Worm (Caenorhabditis elegans) whole organism, L2 larva: ENCODE results near the gene nhr-25.

ENCODE experiments used
- F13H6.1 ChIP-seq: sonication (generic microtip); optimal IDR thresholded peaks from 2 replicates; lab custom pipeline; 2016; ENCODE audit warnings: missing genetic modification characterization, missing compliant biosample characterization
- R02D3.7 ChIP-seq: fragments of 150-350 bp; optimal IDR thresholded peaks from 2 replicates; lab custom pipeline; 2014; ENCODE audit warnings: missing biosample characterization, missing genetic modification characterization
- ZK546.5 ChIP-seq: sonication (generic microtip); optimal IDR thresholded peaks from 2 replicates; lab custom pipeline; 2017; ENCODE audit warnings: missing biosample characterization, missing genetic modification characterization
- alr-1 ChIP-seq: fragments of 150-350 bp; optimal IDR thresholded peaks from 2 replicates; lab custom pipeline; 2014; ENCODE audit warnings: missing biosample characterization, missing genetic modification characterization
- aly-2 ChIP-seq: fragments of 150-350 bp; optimal IDR thresholded peaks from 2 replicates; lab custom pipeline; 2014; ENCODE audit warnings: missing biosample characterization, missing genetic modification characterization
- blmp-1 ChIP-seq: sonication (generic microtip); optimal IDR thresholded peaks from 2 replicates; lab custom pipeline; 2017; ENCODE audit warnings: missing genetic modification characterization, mild to moderate bottlenecking, missing compliant biosample characterization, antibody characterized with exemption, moderate library complexity; ENCODE audit not compliant: insufficient read depth
- ceh-82 ChIP-seq: fragments of 150-350 bp; optimal IDR thresholded peaks from 2 replicates; lab custom pipeline; 2014; ENCODE audit warnings: missing biosample characterization, missing genetic modification characterization
- crh-2 ChIP-seq: sonication (generic microtip); optimal IDR thresholded peaks from 2 replicates; lab custom pipeline; 2017; ENCODE audit warnings: missing biosample characterization, missing genetic modification characterization
- dmd-4 ChIP-seq: sonication (generic microtip); optimal IDR thresholded peaks from 2 replicates; lab custom pipeline; 2017; ENCODE audit warnings: missing biosample characterization, missing genetic modification characterization
- egl-27 ChIP-seq: sonication (generic microtip); optimal IDR thresholded peaks from 3 replicates; lab custom pipeline; 2017; ENCODE audit warnings: missing biosample characterization, missing genetic modification reagents, missing genetic modification characterization
- fos-1 ChIP-seq: fragments of 150-350 bp; optimal IDR thresholded peaks from 2 replicates; lab custom pipeline; 2014; ENCODE audit warnings: missing biosample characterization, missing genetic modification characterization
- lin-11 ChIP-seq: fragments of 150-350 bp; sonication (generic microtip); optimal IDR thresholded peaks from 2 replicates; lab custom pipeline; 2014; ENCODE audit warnings: missing biosample characterization, missing genetic modification characterization, inconsistent platforms, mixed read lengths
- mab-5 ChIP-seq: fragments of 150-350 bp; optimal IDR thresholded peaks from 2 replicates; lab custom pipeline; 2014; ENCODE audit warnings: missing biosample characterization, missing genetic modification characterization
- mbf-1 ChIP-seq: sonication (generic microtip); optimal IDR thresholded peaks from 2 replicates; lab custom pipeline; 2017; ENCODE audit warnings: missing biosample characterization, missing genetic modification characterization
- nhr-11 ChIP-seq: fragments of 150-350 bp; optimal IDR thresholded peaks from 2 replicates; lab custom pipeline; 2014; ENCODE audit warnings: missing biosample characterization, missing genetic modification characterization
- nhr-12 ChIP-seq: fragments of 150-350 bp; optimal IDR thresholded peaks from 2 replicates; lab custom pipeline; 2014; ENCODE audit warnings: missing biosample characterization, missing genetic modification characterization
- nhr-129 ChIP-seq: fragments of 150-350 bp; optimal IDR thresholded peaks from 2 replicates; lab custom pipeline; 2014; ENCODE audit warnings: missing biosample characterization, missing genetic modification characterization
- nhr-23 ChIP-seq: fragments of 150-350 bp; optimal IDR thresholded peaks from 2 replicates; lab custom pipeline; 2014; ENCODE audit warnings: missing biosample characterization, missing genetic modification reagents, missing genetic modification characterization
- nhr-6 ChIP-seq: fragments of 150-350 bp; optimal IDR thresholded peaks from 2 replicates; lab custom pipeline; 2014; ENCODE audit warnings: missing biosample characterization, missing genetic modification characterization
- nhr-77 ChIP-seq: fragments of 150-350 bp; optimal IDR thresholded peaks from 2 replicates; lab custom pipeline; 2014; ENCODE audit warnings: missing biosample characterization, missing genetic modification characterization
- skn-1 ChIP-seq: sonication (generic microtip); optimal IDR thresholded peaks from 2 replicates; lab custom pipeline; 2017; ENCODE audit warnings: missing biosample characterization, missing genetic modification characterization
- sma-3 ChIP-seq: sonication (generic microtip); optimal IDR thresholded peaks from 2 replicates; lab custom pipeline; 2016; ENCODE audit warnings: missing genetic modification reagents, missing genetic modification characterization, missing compliant biosample characterization
- sma-9 ChIP-seq, 2 experiments: fragments of 150-350 bp in 1 of 2; sonication (generic microtip) in 1 of 2; optimal IDR thresholded peaks; 2 replicates each; lab custom pipeline; 2014 to 2016; ENCODE audit warnings: missing genetic modification characterization in 2 of 2, mild to moderate bottlenecking in 1 of 2, missing biosample characterization in 1 of 2, missing compliant biosample characterization in 1 of 2, missing genetic modification reagents in 1 of 2, moderate library complexity in 1 of 2
- snpc-4 ChIP-seq: fragments of 150-350 bp; optimal IDR thresholded peaks from 2 replicates; lab custom pipeline; 2014; ENCODE audit warnings: missing biosample characterization, missing genetic modification characterization
- unc-62 ChIP-seq: fragments of 150-350 bp; optimal IDR thresholded peaks from 2 replicates; lab custom pipeline; 2014; ENCODE audit warnings: missing biosample characterization, missing genetic modification reagents, missing genetic modification characterization
- zag-1 ChIP-seq: fragments of 150-350 bp; optimal IDR thresholded peaks from 2 replicates; lab custom pipeline; 2014; ENCODE audit warnings: missing biosample characterization, missing genetic modification characterization
- ztf-4 ChIP-seq: fragments of 150-350 bp; optimal IDR thresholded peaks from 2 replicates; lab custom pipeline; 2014; ENCODE audit warnings: missing biosample characterization, missing genetic modification characterization

The nhr-25 gene

ce11 chrX:13051405-13051804 lies 43.1 kb downstream of the nhr-25 start, which contains the start of gene K03A11.1:
K03A11.1 (plus strand) TSS chrX:13051705.
- no peak for TF ChIP-seq aly-2 (tag; lab: Kevin White, UChicago)
- no peak for TF ChIP-seq crh-2 (tag; lab: Kevin White, UChicago)

DNA sequence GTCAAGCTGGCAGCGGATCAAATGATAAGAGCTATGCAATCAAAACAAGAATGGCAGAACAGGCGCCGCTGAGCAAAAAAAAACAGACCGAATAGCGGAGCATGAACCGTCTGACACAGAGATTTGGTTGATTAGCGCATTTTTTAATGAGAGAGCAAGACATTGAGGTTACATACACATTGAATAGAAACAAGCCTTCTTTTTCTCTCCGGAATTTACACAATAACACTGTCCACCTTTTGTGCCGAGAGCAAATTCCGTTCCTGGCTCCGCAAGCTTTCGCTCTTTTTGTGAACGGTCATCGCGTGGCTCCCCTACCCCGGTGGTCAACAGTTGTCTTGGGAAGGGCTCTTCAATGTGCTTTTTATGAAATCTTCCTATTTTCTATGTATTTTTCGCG lies 47.3 kb downstream of the nhr-25 start, which contains the start of gene K03A11.6:
TSS of gene K03A11.6 (plus strand) at position 301 of the 400 bp plus-strand sequence.
- TF ChIP-seq F13H6.1 (tag; lab: Kevin White, UChicago) (no peak), lin-11 (tag; lab: Kevin White, UChicago) (no peak), ztf-4 (tag; lab: Kevin White, UChicago) (no peak), nhr-12 (tag; lab: Kevin White, UChicago) (no peak), snpc-4 (tag; lab: Kevin White, UChicago) (no peak), nhr-77 (tag; lab: Kevin White, UChicago) (no peak), nhr-11 (tag; lab: Kevin White, UChicago) (no peak), fos-1 (tag; lab: Kevin White, UChicago) (no peak), alr-1 (no peak), unc-62 (GFP tag; lab: Kevin White, UChicago) (no peak), blmp-1 (tag; lab: Kevin White, UChicago) (no peak)

ce11 chrX:13059984-13060383 lies 51.7 kb downstream of the nhr-25 start:
- TF ChIP-seq sma-3 (no peak), R02D3.7 (no peak), zag-1 (tag; lab: Kevin White, UChicago) (no peak), crh-2 (tag; lab: Kevin White, UChicago) (peak; percentile 49), F13H6.1 (tag; lab: Kevin White, UChicago) (peak; percentile 13), dmd-4 (no peak), mbf-1 (no peak), nhr-129 (tag; lab: Kevin White, UChicago) (no peak), snpc-4 (tag; lab: Kevin White, UChicago) (no peak), skn-1 (tag; lab: Kevin White, UChicago) (peak; percentile 43), fos-1 (tag; lab: Kevin White, UChicago) (peak; percentile 91), nhr-23 (tag; lab: Kevin White, UChicago) (no peak), sma-9 (GFP tag; optimal IDR thresholded peaks at IDR 0.05; lab: Kevin White, UChicago) (peak; percentile 36), sma-9 (tag; optimal IDR thresholded peaks at IDR 0.05; lab: Kevin White, UChicago) (no peak), ZK546.5 (no peak), nhr-12 (tag; lab: Kevin White, UChicago) (no peak), alr-1 (no peak), nhr-11 (tag; lab: Kevin White, UChicago) (no peak), egl-27 (no peak)

DNA sequence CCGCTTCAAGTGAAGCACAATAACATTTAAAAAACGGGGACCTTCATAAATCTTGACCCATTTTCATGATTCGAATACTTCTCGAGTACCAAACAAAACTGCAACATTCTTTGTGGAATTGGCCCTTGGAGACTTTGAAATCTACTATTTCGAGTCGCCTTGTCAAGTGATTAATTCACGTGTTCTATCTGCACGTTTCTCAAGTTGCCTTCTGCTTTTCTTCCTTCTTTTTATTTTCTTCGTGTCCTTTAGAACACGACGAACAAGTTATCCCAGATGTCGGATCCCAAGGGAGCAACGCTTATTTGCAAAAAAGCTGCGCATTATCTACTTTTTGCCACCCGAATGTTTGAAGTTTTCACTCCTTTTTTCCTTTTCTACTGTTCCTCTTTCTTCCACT lies 53.1 kb downstream of the nhr-25 start:
- TF ChIP-seq nhr-129 (tag; lab: Kevin White, UChicago), result no peak
- peak; percentile 3 for TF ChIP-seq sma-9 (GFP tag; optimal IDR thresholded peaks at IDR 0.05; lab: Kevin White, UChicago)
- TF ChIP-seq sma-9 (tag; optimal IDR thresholded peaks at IDR 0.05; lab: Kevin White, UChicago), result no peak
- TF ChIP-seq zag-1 (tag; lab: Kevin White, UChicago), result peak; percentile 13

DNA sequence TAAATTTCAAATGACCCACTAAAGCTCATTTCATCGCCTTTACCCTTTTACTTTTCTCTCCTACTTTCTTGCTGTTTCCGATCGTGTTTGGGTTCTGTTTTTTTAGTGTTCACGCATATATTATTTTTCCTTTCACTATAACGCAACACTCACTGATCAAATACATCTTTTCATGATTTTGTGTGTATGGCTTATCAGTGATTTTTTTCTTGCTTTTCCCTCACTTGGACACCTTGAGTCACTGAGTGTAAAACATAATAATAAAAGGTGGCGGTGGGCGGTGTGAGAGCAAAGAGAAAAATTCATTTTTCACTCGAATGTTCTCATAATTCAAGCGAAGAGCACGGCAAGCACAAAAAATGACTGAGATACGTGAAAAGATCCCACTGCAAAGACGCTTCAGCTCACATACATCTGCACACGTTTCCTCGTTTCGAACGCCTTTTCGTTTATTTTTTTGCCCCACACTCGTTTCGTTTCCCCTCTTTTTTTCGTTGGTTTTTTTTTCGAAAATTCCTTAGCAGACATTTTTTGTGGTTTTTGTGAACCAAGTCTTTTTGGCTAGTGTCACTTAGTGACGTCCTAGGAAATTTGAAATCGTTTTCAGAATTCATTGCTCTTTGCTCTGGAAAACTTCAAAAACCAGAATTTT lies 54.8 kb downstream of the nhr-25 start, which contains the start of gene K03A11.5:
TSS of gene K03A11.5 (plus strand) at position 602 of the 652 bp plus-strand sequence.
- TF ChIP-seq mab-5 (tag; lab: Kevin White, UChicago), result no peak
- TF ChIP-seq unc-62 (GFP tag; lab: Kevin White, UChicago), result no peak
- no peak for TF ChIP-seq nhr-6 (tag; lab: Kevin White, UChicago)
- peak; percentile 58 for TF ChIP-seq fos-1 (tag; lab: Kevin White, UChicago)
- no peak for TF ChIP-seq ceh-82 (tag; lab: Kevin White, UChicago)
